Worm (Caenorhabditis elegans) whole organism, L3 larva: ENCODE results near the gene C16A3.2.

Source experiments
- R02D3.7 ChIP-seq: fragments of 150-350 bp; optimal IDR thresholded peaks from 2 replicates; lab custom pipeline; 2014; ENCODE audit warnings: missing biosample characterization, missing genetic modification characterization
- ZK546.5 ChIP-seq: sonication (generic microtip); optimal IDR thresholded peaks from 2 replicates; lab custom pipeline; 2017; ENCODE audit warnings: missing biosample characterization, missing genetic modification characterization
- aly-2 ChIP-seq: fragments of 150-350 bp; optimal IDR thresholded peaks from 2 replicates; lab custom pipeline; 2014; ENCODE audit warnings: missing biosample characterization, missing genetic modification characterization
- ceh-28 ChIP-seq: fragments of 150-350 bp; optimal IDR thresholded peaks from 2 replicates; lab custom pipeline; 2014; ENCODE audit warnings: missing biosample characterization, missing genetic modification reagents, missing genetic modification characterization
- ceh-9 ChIP-seq: sonication (generic microtip); optimal IDR thresholded peaks from 2 replicates; lab custom pipeline; 2018; ENCODE audit warnings: missing biosample characterization, missing genetic modification characterization
- daf-12 ChIP-seq: fragments of 150-350 bp; optimal IDR thresholded peaks from 2 replicates; lab custom pipeline; 2014; ENCODE audit warnings: missing biosample characterization, missing genetic modification reagents, missing genetic modification characterization
- egl-27 ChIP-seq: sonication (generic microtip); optimal IDR thresholded peaks from 4 replicates; lab custom pipeline; 2017; ENCODE audit warnings: missing biosample characterization, missing genetic modification reagents, missing genetic modification characterization
- egl-5 ChIP-seq: fragments of 150-350 bp; optimal IDR thresholded peaks from 2 replicates; lab custom pipeline; 2017; ENCODE audit warnings: missing biosample characterization, missing genetic modification reagents, missing genetic modification characterization, inconsistent platforms
- elt-1 ChIP-seq: fragments of 150-350 bp; optimal IDR thresholded peaks from 2 replicates; lab custom pipeline; 2014; ENCODE audit warnings: missing biosample characterization, missing genetic modification characterization
- elt-2 ChIP-seq: sonication (generic microtip); optimal IDR thresholded peaks from 2 replicates; lab custom pipeline; 2016; ENCODE audit warnings: missing genetic modification reagents, mild to moderate bottlenecking, missing genetic modification characterization, missing compliant biosample characterization
- fkh-10 ChIP-seq: sonication (generic microtip); optimal IDR thresholded peaks from 2 replicates; lab custom pipeline; 2017; ENCODE audit warnings: missing biosample characterization, missing genetic modification reagents, missing genetic modification characterization
- fkh-2 ChIP-seq: fragments of 150-350 bp; optimal IDR thresholded peaks from 2 replicates; lab custom pipeline; 2014; ENCODE audit warnings: missing biosample characterization, missing genetic modification reagents, missing genetic modification characterization
- fos-1 ChIP-seq: fragments of 150-350 bp; optimal IDR thresholded peaks from 2 replicates; lab custom pipeline; 2014; ENCODE audit warnings: missing biosample characterization, missing genetic modification characterization
- hmg-11 ChIP-seq: sonication (generic microtip); optimal IDR thresholded peaks from 2 replicates; lab custom pipeline; 2016; ENCODE audit warnings: missing genetic modification characterization, missing compliant biosample characterization
- lin-15B ChIP-seq: fragments of 150-350 bp; optimal IDR thresholded peaks from 2 replicates; lab custom pipeline; 2014; ENCODE audit warnings: missing biosample characterization, missing genetic modification characterization
- lin-39 ChIP-seq: fragments of 150-350 bp; optimal IDR thresholded peaks from 2 replicates; lab custom pipeline; 2018; ENCODE audit warnings: missing biosample characterization, missing genetic modification reagents, missing genetic modification characterization
- lsy-12 ChIP-seq: sonication (generic microtip); optimal IDR thresholded peaks from 2 replicates; lab custom pipeline; 2016; ENCODE audit warnings: mild to moderate bottlenecking, missing genetic modification characterization, missing compliant biosample characterization
- mdl-1 ChIP-seq: fragments of 150-350 bp; optimal IDR thresholded peaks from 2 replicates; lab custom pipeline; 2014; ENCODE audit warnings: missing biosample characterization, missing genetic modification characterization
- mml-1 ChIP-seq: fragments of 150-350 bp; sonication (generic microtip); optimal IDR thresholded peaks from 3 replicates; lab custom pipeline; 2014; ENCODE audit warnings: missing biosample characterization, missing genetic modification characterization
- nfya-1 ChIP-seq: sonication (generic microtip); optimal IDR thresholded peaks from 2 replicates; lab custom pipeline; 2017; ENCODE audit warnings: missing genetic modification characterization, mild to moderate bottlenecking, missing compliant biosample characterization, antibody characterized with exemption, moderate library complexity; ENCODE audit not compliant: insufficient read depth
- nhr-11 ChIP-seq: fragments of 150-350 bp; optimal IDR thresholded peaks from 2 replicates; lab custom pipeline; 2014; ENCODE audit warnings: missing biosample characterization, missing genetic modification characterization
- nhr-12 ChIP-seq: fragments of 150-350 bp; optimal IDR thresholded peaks from 2 replicates; lab custom pipeline; 2014; ENCODE audit warnings: missing biosample characterization, missing genetic modification characterization
- nhr-23 ChIP-seq: fragments of 150-350 bp; optimal IDR thresholded peaks from 2 replicates; lab custom pipeline; 2014; ENCODE audit warnings: missing biosample characterization, missing genetic modification reagents, missing genetic modification characterization
- nhr-25 ChIP-seq: sonication (generic microtip); optimal IDR thresholded peaks from 2 replicates; lab custom pipeline; 2017; ENCODE audit warnings: missing biosample characterization, missing genetic modification characterization
- nhr-28 ChIP-seq: fragments of 150-350 bp; optimal IDR thresholded peaks from 2 replicates; lab custom pipeline; 2014; ENCODE audit warnings: missing biosample characterization, missing genetic modification characterization
- nhr-43 ChIP-seq: sonication (generic microtip); optimal IDR thresholded peaks from 2 replicates; lab custom pipeline; 2016; ENCODE audit warnings: mild to moderate bottlenecking, missing genetic modification characterization, missing compliant biosample characterization; ENCODE audit not compliant: poor library complexity, severe bottlenecking
- nhr-76 ChIP-seq: fragments of 150-350 bp; sonication (generic microtip); optimal IDR thresholded peaks from 5 replicates; lab custom pipeline; 2014; ENCODE audit warnings: missing biosample characterization, missing genetic modification characterization
- nhr-77 ChIP-seq: fragments of 150-350 bp; optimal IDR thresholded peaks from 2 replicates; lab custom pipeline; 2014; ENCODE audit warnings: missing biosample characterization, missing genetic modification characterization
- pha-4 ChIP-seq: fragments of 150-350 bp; optimal IDR thresholded peaks from 2 replicates; lab custom pipeline; 2014; ENCODE audit warnings: missing biosample characterization, missing genetic modification reagents, missing genetic modification characterization
- pqm-1 ChIP-seq: fragments of 150-350 bp; optimal IDR thresholded peaks from 2 replicates; lab custom pipeline; 2017; ENCODE audit warnings: missing biosample characterization, missing genetic modification characterization, inconsistent platforms
- skn-1 ChIP-seq: fragments of 150-350 bp; optimal IDR thresholded peaks from 2 replicates; lab custom pipeline; 2014; ENCODE audit warnings: missing biosample characterization, missing genetic modification characterization
- snpc-4 ChIP-seq: fragments of 150-350 bp; optimal IDR thresholded peaks from 2 replicates; lab custom pipeline; 2014; ENCODE audit warnings: missing biosample characterization, missing genetic modification characterization
- unc-39 ChIP-seq: sonication (generic microtip); optimal IDR thresholded peaks from 4 replicates; lab custom pipeline; 2017; ENCODE audit warnings: missing biosample characterization, missing genetic modification characterization
- zag-1 ChIP-seq: fragments of 150-350 bp; optimal IDR thresholded peaks from 2 replicates; lab custom pipeline; 2014; ENCODE audit warnings: missing biosample characterization, missing genetic modification characterization
- ztf-11 ChIP-seq: fragments of 150-350 bp; optimal IDR thresholded peaks from 2 replicates; lab custom pipeline; 2014; ENCODE audit warnings: missing biosample characterization, missing genetic modification characterization

Gene C16A3.2

ce11 chrIII:6367712-6368111 lies 21.9 kb upstream of the C16A3.2 start, which contains the start of the genes C56G2.15 and thoc-2:
Gene C56G2.15, minus strand, starts transcription at chrIII:6367899.
Gene thoc-2, plus strand, starts transcription at chrIII:6368042.
- TF ChIP-seq elt-1 (tag; lab: Kevin White, UChicago) (no peak), nfya-1 (tag; lab: Kevin White, UChicago) (peak; percentile 4), pha-4 (peak; percentile 30), snpc-4 (tag; lab: Kevin White, UChicago) (peak; percentile 14), ztf-11 (no peak), nhr-76 (tag; lab: Kevin White, UChicago) (no peak), mml-1 (tag; lab: Kevin White, UChicago) (no peak), fkh-2 (no peak), egl-27 (tag; lab: Kevin White, UChicago) (no peak), nhr-77 (tag; lab: Kevin White, UChicago) (no peak), lin-39 (tag; lab: Kevin White, UChicago) (peak; percentile 10), nhr-23 (tag; lab: Kevin White, UChicago) (no peak), unc-39 (no peak), fkh-10 (no peak), fos-1 (no peak), pqm-1 (tag; lab: Kevin White, UChicago) (no peak), zag-1 (no peak), daf-12 (tag; lab: Kevin White, UChicago) (no peak)

ce11 chrIII:6368524-6368923 lies 21.1 kb upstream of the C16A3.2 start:
- no peak for TF ChIP-seq ceh-9
- no peak for TF ChIP-seq egl-5 (tag; lab: Kevin White, UChicago)
- no peak for TF ChIP-seq nhr-77 (tag; lab: Kevin White, UChicago)
- TF ChIP-seq nhr-28 (tag; lab: Kevin White, UChicago), result no peak
- no peak for TF ChIP-seq mdl-1 (tag; lab: Kevin White, UChicago)
- no peak for TF ChIP-seq lsy-12
- no peak for TF ChIP-seq elt-2 (tag; lab: Kevin White, UChicago)
- TF ChIP-seq hmg-11 (tag; lab: Kevin White, UChicago), result no peak
- TF ChIP-seq nhr-12 (tag; lab: Kevin White, UChicago), result no peak

- no peak for TF ChIP-seq ZK546.5 (tag; lab: Kevin White, UChicago)
- no peak for TF ChIP-seq aly-2
- TF ChIP-seq elt-2 (tag; lab: Kevin White, UChicago), result peak; percentile 8
- no peak for TF ChIP-seq mml-1 (tag; lab: Kevin White, UChicago)
- no peak for TF ChIP-seq lsy-12
Measured at ce11 chrIII:6373850-6374474, 15.7 kb upstream of the C16A3.2 start.

- TF ChIP-seq nhr-25 (tag; lab: Kevin White, UChicago) (peak; percentile 82), pha-4 (peak; percentile 94), aly-2 (no peak), fos-1 (no peak), nhr-23 (tag; lab: Kevin White, UChicago) (peak; percentile 92), lin-39 (tag; lab: Kevin White, UChicago) (peak; percentile 84), ceh-28 (peak; percentile 50), nhr-11 (tag; lab: Kevin White, UChicago) (peak; percentile 40), hmg-11 (tag; lab: Kevin White, UChicago) (peak; percentile 52), R02D3.7 (tag; lab: Kevin White, UChicago) (peak; percentile 43), egl-5 (tag; lab: Kevin White, UChicago) (peak; percentile 58), lin-15B (tag; lab: Kevin White, UChicago) (peak; percentile 83), ztf-11 (no peak), nhr-43 (tag; lab: Kevin White, UChicago) (peak; percentile 78), nfya-1 (tag; lab: Kevin White, UChicago) (peak; percentile 97), elt-2 (tag; lab: Kevin White, UChicago) (peak; percentile 51), skn-1 (peak; percentile 73), daf-12 (tag; lab: Kevin White, UChicago) (no peak), snpc-4 (tag; lab: Kevin White, UChicago) (no peak), pqm-1 (tag; lab: Kevin White, UChicago) (peak; percentile 34)
Measured at ce11 chrIII:6374947-6375415, 14.7 kb upstream of the C16A3.2 start, which contains the start of the genes rps-13 and nfx-1. Gene rps-13, minus strand, starts transcription at chrIII:6374997. Gene nfx-1, plus strand, starts transcription at chrIII:6375379.
